Worm (Caenorhabditis elegans): ENCODE results near the gene T05C1.1.
A peak's percentile ranks its signal among the peaks of the same experiment; 100 is the strongest.

T05C1.1 gene

ce11 chrII:4478303-4478702, at the start of gene T05C1.1:
TSS of gene T05C1.1 (plus strand) at chrII:4478603.
- no peak for TF ChIP-seq R02D3.7 (tag; optimal IDR thresholded peaks at IDR 0.05)

DNA sequence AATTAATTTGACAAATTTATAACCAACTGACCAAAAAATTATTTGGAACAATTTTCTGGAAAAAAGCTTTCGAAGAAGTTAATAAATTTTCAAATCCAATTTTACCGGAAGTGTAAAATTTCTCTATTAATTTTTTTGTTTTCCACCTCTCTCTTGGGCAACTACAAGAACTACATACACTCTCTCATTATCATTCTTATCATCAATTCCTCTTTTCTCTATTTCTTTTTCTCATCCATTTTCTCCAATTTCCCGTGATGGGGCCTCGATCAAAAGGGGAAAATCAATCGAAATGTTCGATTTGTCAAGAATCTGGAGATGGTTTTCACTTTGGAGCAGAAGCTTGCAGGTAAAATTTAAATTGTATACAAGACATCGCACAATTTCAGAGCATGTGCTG, 45.3 kb upstream of the T05C1.1 start, which contains the start of gene nhr-109:
Gene nhr-109 (plus strand): TSS at position 222 of the 400 bp plus-strand sequence.
- no peak for TF ChIP-seq daf-16 (GFP tag; optimal IDR thresholded peaks at IDR 0.05)
- TF ChIP-seq daf-16 (tag; optimal IDR thresholded peaks at IDR 0.05): peak; percentile 61
- no peak for TF ChIP-seq egl-27 (tag; optimal IDR thresholded peaks at IDR 0.05)
- TF ChIP-seq nhr-76 (tag; optimal IDR thresholded peaks at IDR 0.05): no peak
- no peak for TF ChIP-seq mxl-3 (GFP tag; optimal IDR thresholded peaks at IDR 0.05)
- peak; percentile 14 for TF ChIP-seq pqm-1 (tag; optimal IDR thresholded peaks at IDR 0.05)
- TF ChIP-seq nhr-6 (tag; optimal IDR thresholded peaks at IDR 0.05): no peak
- no peak for TF ChIP-seq F26F4.8 (GFP tag; conservative IDR thresholded peaks at IDR 0.05)
- TF ChIP-seq madf-9 (GFP tag; conservative IDR thresholded peaks at IDR 0.05): no peak
- peak; percentile 2 for TF ChIP-seq hlh-11 (tag; optimal IDR thresholded peaks at IDR 0.05)
- no peak for TF ChIP-seq lin-29 (GFP tag; IDR thresholded peaks at IDR 0.05)
- no peak for TF ChIP-seq saeg-2 (GFP tag; IDR thresholded peaks at IDR 0.05)
- TF ChIP-seq F44E2.7 (GFP tag; IDR thresholded peaks at IDR 0.05): no peak
- TF ChIP-seq zfp-2 (tag; optimal IDR thresholded peaks at IDR 0.05): no peak
- no peak for TF ChIP-seq zip-11 (GFP tag; IDR thresholded peaks at IDR 0.05)
- TF ChIP-seq ceh-62 (tag; optimal IDR thresholded peaks at IDR 0.05): no peak
- TF ChIP-seq Y75B8A.6 (GFP tag; IDR thresholded peaks at IDR 0.05): no peak
- peak; percentile 97 for TF ChIP-seq nhr-28 (tag; optimal IDR thresholded peaks at IDR 0.05)
- TF ChIP-seq mdl-1 (tag; optimal IDR thresholded peaks at IDR 0.05): no peak
- TF ChIP-seq nhr-77 (tag; optimal IDR thresholded peaks at IDR 0.05): peak; percentile 2
- TF ChIP-seq ZK546.5 (tag; optimal IDR thresholded peaks at IDR 0.05): no peak
- TF ChIP-seq F10B5.3 (tag; optimal IDR thresholded peaks at IDR 0.05): no peak

DNA sequence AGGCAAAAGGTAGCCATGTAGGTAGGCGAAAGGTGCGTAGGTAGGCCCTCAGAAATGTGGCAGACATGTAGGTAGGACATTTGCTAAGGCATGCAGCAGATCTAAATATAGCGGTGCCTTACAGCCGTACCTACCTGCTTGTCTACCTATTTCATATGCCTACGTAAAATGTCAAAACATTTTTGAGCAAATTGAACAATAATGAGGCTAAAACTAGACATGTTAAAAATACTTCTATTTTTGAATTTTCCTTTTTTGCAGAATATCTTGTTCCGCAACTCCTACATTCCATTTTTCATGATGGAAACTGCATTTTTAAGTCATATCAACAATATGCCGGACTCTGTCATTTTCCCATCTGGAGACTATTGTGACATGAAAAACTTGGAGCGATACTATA, 44.1 kb upstream of the T05C1.1 start:
- TF ChIP-seq rbr-2 (tag; optimal IDR thresholded peaks at IDR 0.05) (no peak), aha-1 (tag) (peak; percentile 98)

- TF ChIP-seq nhr-28 (tag; optimal IDR thresholded peaks at IDR 0.05): peak; percentile 66
- TF ChIP-seq daf-16 (GFP tag; optimal IDR thresholded peaks at IDR 0.05): no peak
- peak; percentile 38 for TF ChIP-seq daf-16 (tag; optimal IDR thresholded peaks at IDR 0.05)
- no peak for TF ChIP-seq daf-8 (GFP tag; IDR thresholded peaks at IDR 0.05)
- no peak for TF ChIP-seq snpc-1.2 (GFP tag; IDR thresholded peaks at IDR 0.05)
- TF ChIP-seq hlh-11 (tag; optimal IDR thresholded peaks at IDR 0.05): no peak
- no peak for TF ChIP-seq skn-1 (tag; optimal IDR thresholded peaks at IDR 0.05)
- TF ChIP-seq mdl-1 (tag; optimal IDR thresholded peaks at IDR 0.05): no peak
- peak; percentile 21 for TF ChIP-seq dve-1 (tag; optimal IDR thresholded peaks at IDR 0.05; ENCODE audit: insufficient read depth)
- no peak for TF ChIP-seq ztf-11 (tag; optimal IDR thresholded peaks at IDR 0.05)
Measured at ce11 chrII:4435134-4435533, 43.3 kb upstream of the T05C1.1 start, which contains the start of gene nhr-273. TSS of gene nhr-273 (plus strand) at chrII:4435300.

ce11 chrII:4438601-4439000, 39.8 kb upstream of the T05C1.1 start, which contains the start of gene nhr-16:
TSS of gene nhr-16 (plus strand) at chrII:4438805.
- TF ChIP-seq nhr-28 (tag; optimal IDR thresholded peaks at IDR 0.05) (peak; percentile 94), Y75B8A.6 (GFP tag; IDR thresholded peaks at IDR 0.05) (no peak)

DNA sequence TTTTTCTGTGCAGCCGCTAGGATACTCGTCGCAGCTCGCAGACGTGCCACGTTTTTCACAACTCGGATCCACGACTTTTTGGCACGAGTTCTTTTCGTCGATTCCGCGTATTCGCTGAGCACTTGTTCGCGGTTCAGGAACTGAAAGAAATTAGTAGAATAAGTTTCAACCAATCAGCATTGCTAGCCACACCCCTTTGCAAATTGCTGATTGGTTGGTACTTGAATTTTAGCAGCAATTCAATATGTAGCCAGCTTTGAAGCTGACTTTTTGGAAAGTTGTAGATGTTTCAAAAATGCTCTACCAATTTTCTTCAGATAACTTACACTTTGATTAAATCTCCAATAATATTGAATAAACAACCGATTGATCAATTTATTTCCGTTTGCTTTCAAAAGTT, 37.1 kb upstream of the T05C1.1 start:
- no peak for TF ChIP-seq jun-1 (tag; optimal IDR thresholded peaks at IDR 0.05)
- no peak for TF ChIP-seq F37D6.2 (tag; optimal IDR thresholded peaks at IDR 0.05)
- TF ChIP-seq dmd-8 (GFP tag; IDR thresholded peaks at IDR 0.05): no peak
- no peak for TF ChIP-seq pqm-1 (tag; optimal IDR thresholded peaks at IDR 0.05)
- TF ChIP-seq T20F7.1 (GFP tag; optimal IDR thresholded peaks at IDR 0.05): no peak
- TF ChIP-seq gei-8 (GFP tag; optimal IDR thresholded peaks at IDR 0.05): no peak
- TF ChIP-seq ZK546.5 (tag; optimal IDR thresholded peaks at IDR 0.05): no peak
- no peak for TF ChIP-seq R02D3.7 (tag; optimal IDR thresholded peaks at IDR 0.05)
- TF ChIP-seq nhr-76 (tag; optimal IDR thresholded peaks at IDR 0.05): no peak
- no peak for TF ChIP-seq ceh-20 (GFP tag; IDR thresholded peaks at IDR 0.05)
- TF ChIP-seq F26F4.8 (GFP tag; conservative IDR thresholded peaks at IDR 0.05): no peak
- TF ChIP-seq Y105C5A.15 (GFP tag; IDR thresholded peaks at IDR 0.05): no peak
- TF ChIP-seq hif-1 (tag; optimal IDR thresholded peaks at IDR 0.05): no peak

Data from whole organism, L4 larva.